Worm (Caenorhabditis elegans): ENCODE results near the gene F58G1.2.
A peak's percentile ranks its signal among the peaks of the same experiment; 100 is the strongest.

Gene F58G1.2

DNA sequence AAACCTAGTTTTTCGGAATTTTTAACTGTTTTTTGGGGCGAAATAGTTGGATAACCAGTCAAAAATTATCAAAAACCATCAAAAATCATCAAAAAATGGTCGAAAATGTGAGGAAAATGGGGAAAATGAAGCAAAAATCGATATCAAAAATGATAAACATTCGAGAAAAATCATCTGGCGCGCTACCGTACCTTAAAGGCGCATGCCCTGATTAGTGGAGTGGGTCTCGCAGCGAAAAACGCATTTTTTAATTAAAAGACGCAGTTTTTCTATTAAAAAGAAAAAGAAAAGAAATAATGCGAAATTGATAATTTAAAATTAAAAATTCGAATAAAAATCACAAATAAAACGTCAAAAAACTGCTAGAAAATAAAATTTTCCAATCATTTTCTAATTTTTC, 38.4 kb downstream of the F58G1.2 start, which contains the start of gene F35C5.1 (continued):
- TF ChIP-seq lin-35 (GFP tag; optimal IDR thresholded peaks at IDR 0.05), result peak in 1 of 3 experiments; percentile 11
- peak; percentile 87 for TF ChIP-seq efl-1 (GFP tag; optimal IDR thresholded peaks at IDR 0.05)
- no peak for TF ChIP-seq ztf-25 (GFP tag; IDR thresholded peaks at IDR 0.05)
- no peak for TF ChIP-seq sdz-38 (tag; optimal IDR thresholded peaks at IDR 0.05)
- TF ChIP-seq nhr-120 (GFP tag; IDR thresholded peaks at IDR 0.05), result no peak
- no peak for TF ChIP-seq hlh-12 (tag; optimal IDR thresholded peaks at IDR 0.05)
- peak; percentile 20 for TF ChIP-seq unc-130 (GFP tag; optimal IDR thresholded peaks at IDR 0.05)
- TF ChIP-seq cebp-1 (GFP tag; IDR thresholded peaks at IDR 0.05), result no peak
- TF ChIP-seq cebp-1 (tag; optimal IDR thresholded peaks at IDR 0.05), result no peak
- no peak for TF ChIP-seq pha-4 (tag; optimal IDR thresholded peaks at IDR 0.05)
- TF ChIP-seq nhr-80 (tag; optimal IDR thresholded peaks at IDR 0.05), result no peak
- no peak for TF ChIP-seq egrh-3 (GFP tag; IDR thresholded peaks at IDR 0.05)
- TF ChIP-seq madf-3 (GFP tag; IDR thresholded peaks at IDR 0.05), result no peak
- TF ChIP-seq snpc-3.4 (tag; optimal IDR thresholded peaks at IDR 0.05), result peak; percentile 77
- no peak for TF ChIP-seq hrde-1 (tag; optimal IDR thresholded peaks at IDR 0.05; ENCODE audit: borderline replicate concordance)
- TF ChIP-seq madf-8 (GFP tag; conservative IDR thresholded peaks at IDR 0.05), result peak; percentile 83
- no peak for TF ChIP-seq madf-10 (tag; optimal IDR thresholded peaks at IDR 0.05)
- 0 out of 2 replicates have a peak, but pooled peaks have one; percentile 46 for TF ChIP-seq Y95B8A.8 (GFP tag; IDR thresholded peaks at IDR 0.05)
- TF ChIP-seq ztf-26 (tag; optimal IDR thresholded peaks at IDR 0.05), result no peak
- no peak for TF ChIP-seq ztf-28 (GFP tag; IDR thresholded peaks at IDR 0.05)
- TF ChIP-seq T26A5.8 (tag; optimal IDR thresholded peaks at IDR 0.05), result no peak
- no peak for TF ChIP-seq ekl-4 (GFP tag; IDR thresholded peaks at IDR 0.05)
- peak; percentile 68; the same call in 1 of the 2 replicates for TF ChIP-seq dox-1 (GFP tag; IDR thresholded peaks at IDR 0.05)
- TF ChIP-seq rec-8 (tag; optimal IDR thresholded peaks at IDR 0.05), result no peak
- peak; percentile 67 for TF ChIP-seq lin-54 (GFP tag; optimal IDR thresholded peaks at IDR 0.05)
- TF ChIP-seq ceh-79 (tag; optimal IDR thresholded peaks at IDR 0.05), result no peak
- TF ChIP-seq ZK185.1 (tag; optimal IDR thresholded peaks at IDR 0.05; ENCODE audit: poor library complexity, severe bottlenecking), result no peak
- TF ChIP-seq mcd-1 (GFP tag; IDR thresholded peaks at IDR 0.05), result peak; percentile 43; the same call in 1 of the 2 replicates
- TF ChIP-seq snpc-1.3 (tag; optimal IDR thresholded peaks at IDR 0.05; ENCODE audit: insufficient read depth), result no peak
- peak; percentile 24 for TF ChIP-seq snpc-4 (GFP tag; optimal IDR thresholded peaks at IDR 0.05)
- peak in 2 of 4 experiments; percentile 18 to 30 for TF ChIP-seq snpc-4 (tag; optimal IDR thresholded peaks at IDR 0.05)
- peak; percentile 76 for TF ChIP-seq dpl-1 (GFP tag; optimal IDR thresholded peaks at IDR 0.05)
- no peak for TF ChIP-seq egl-18 (GFP tag; IDR thresholded peaks at IDR 0.05)
- no peak for TF ChIP-seq Y67H2A.10 (GFP tag; conservative IDR thresholded peaks at IDR 0.05)
- no peak for TF ChIP-seq lsy-27 (tag; optimal IDR thresholded peaks at IDR 0.05; ENCODE audit: borderline replicate concordance, insufficient read depth)
- peak; percentile 34 for TF ChIP-seq snpc-1.1 (tag; optimal IDR thresholded peaks at IDR 0.05; ENCODE audit: insufficient read depth)
- TF ChIP-seq lag-1 (GFP tag; IDR thresholded peaks at IDR 0.05), result no peak
- no peak for TF ChIP-seq ets-4 (GFP tag; optimal IDR thresholded peaks at IDR 0.05)
- no peak for TF ChIP-seq mel-28 (tag; optimal IDR thresholded peaks at IDR 0.05; ENCODE audit: borderline replicate concordance)
- TF ChIP-seq nfya-1 (tag; optimal IDR thresholded peaks at IDR 0.05; ENCODE audit: borderline replicate concordance, insufficient read depth), result no peak
- no peak for TF ChIP-seq K11D2.4 (GFP tag; IDR thresholded peaks at IDR 0.05)
- no peak for TF ChIP-seq ceh-27 (GFP tag; optimal IDR thresholded peaks at IDR 0.05)
- no peak for TF ChIP-seq him-1 (tag; optimal IDR thresholded peaks at IDR 0.05)
- TF ChIP-seq sea-2 (GFP tag; IDR thresholded peaks at IDR 0.05), result no peak
- TF ChIP-seq athp-1 (tag; optimal IDR thresholded peaks at IDR 0.05), result no peak
- peak; percentile 20; the same call in 1 of the 2 replicates for TF ChIP-seq rcor-1 (GFP tag; IDR thresholded peaks at IDR 0.05)
- 0 out of 2 replicates have a peak, but pooled peaks have one; percentile 15 for TF ChIP-seq pbrm-1 (GFP tag; IDR thresholded peaks at IDR 0.05)
- TF ChIP-seq attf-6 (GFP tag; IDR thresholded peaks at IDR 0.05), result no peak

Data from whole organism, young adult.